Fruit fly (Drosophila melanogaster) whole organism, embryonic: ENCODE measurements around the gene Diedel2.

Experiments
- ATbp ChIP-seq: fragments of 200-800 bp; sonication (Bioruptor generic); optimal IDR thresholded peaks from 2 replicates; lab custom pipeline; 2017; ENCODE audit warnings: missing biosample characterization, mild to moderate bottlenecking, missing genetic modification characterization, missing genetic modification reagents
- Ada2b ChIP-seq: fragments of 200-800 bp; sonication (Bioruptor generic); IDR thresholded peaks from 2 replicates; pipeline ENCODE4 v1.3.6; 2022; ENCODE audit warnings: missing biosample characterization, missing genetic modification characterization
- Bgb ChIP-seq: fragments of 200-800 bp; sonication (Bioruptor generic); IDR thresholded peaks from 2 replicates; pipeline ENCODE4 v1.3.6; 2022; ENCODE audit warnings: missing biosample characterization, missing genetic modification characterization; ENCODE audit not compliant: partially characterized antibody
- CG10209 ChIP-seq: fragments of 200-800 bp; sonication (Bioruptor generic); optimal IDR thresholded peaks from 3 replicates; lab custom pipeline; 2017; ENCODE audit warnings: missing biosample characterization, mild to moderate bottlenecking, missing genetic modification characterization, missing genetic modification reagents
- CG10321 ChIP-seq: fragments of 200-800 bp; sonication (Bioruptor generic); IDR thresholded peaks from 2 replicates; pipeline ENCODE4 v1.3.6; 2022; ENCODE audit warnings: missing biosample characterization, missing genetic modification characterization
- CG11398 ChIP-seq: fragments of 200-800 bp; sonication (Bioruptor generic); optimal IDR thresholded peaks from 2 replicates; lab custom pipeline; 2016; ENCODE audit warnings: missing biosample characterization, missing genetic modification characterization
- CG11696 ChIP-seq: fragments of 200-800 bp; sonication (Bioruptor generic); IDR thresholded peaks from 2 replicates; pipeline ENCODE4 v1.3.6; 2022; ENCODE audit warnings: missing biosample characterization, missing genetic modification characterization
- CG12071 ChIP-seq: fragments of 200-800 bp; sonication (Bioruptor generic); optimal IDR thresholded peaks from 3 replicates; lab custom pipeline; 2018; ENCODE audit warnings: missing biosample characterization, mild to moderate bottlenecking, missing genetic modification characterization
- CG1233 ChIP-seq: fragments of 200-800 bp; sonication (Bioruptor generic); optimal IDR thresholded peaks from 4 replicates; lab custom pipeline; 2018; ENCODE audit warnings: missing biosample characterization, mild to moderate bottlenecking, missing genetic modification characterization
- CG12744 ChIP-seq: fragments of 200-800 bp; sonication (Bioruptor generic); optimal IDR thresholded peaks from 2 replicates; lab custom pipeline; 2016; ENCODE audit warnings: missing biosample characterization, missing genetic modification characterization
- CG13894 ChIP-seq: fragments of 200-800 bp; sonication (Bioruptor generic); optimal IDR thresholded peaks from 3 replicates; lab custom pipeline; 2018; ENCODE audit warnings: missing biosample characterization, mild to moderate bottlenecking, missing genetic modification characterization, moderate library complexity
- CG1602 ChIP-seq: fragments of 200-800 bp; sonication (Bioruptor generic); optimal IDR thresholded peaks from 3 replicates; lab custom pipeline; 2016; ENCODE audit warnings: missing biosample characterization, missing genetic modification characterization
- CG16863 ChIP-seq: fragments of 200-800 bp; sonication (Bioruptor generic); optimal IDR thresholded peaks from 3 replicates; lab custom pipeline; 2016; ENCODE audit warnings: missing biosample characterization, missing genetic modification characterization
- CG1832 ChIP-seq: fragments of 200-800 bp; sonication (Bioruptor generic); optimal IDR thresholded peaks from 2 replicates; lab custom pipeline; 2017; ENCODE audit warnings: missing biosample characterization, mild to moderate bottlenecking, missing genetic modification characterization, inconsistent platforms
- CG2712 ChIP-seq: fragments of 200-800 bp; optimal IDR thresholded peaks from 3 replicates; lab custom pipeline; 2019; ENCODE audit warnings: missing biosample characterization, mild to moderate bottlenecking, missing genetic modification characterization, moderate library complexity
- CG30403 ChIP-seq: fragments of 200-800 bp; sonication (Bioruptor generic); optimal IDR thresholded peaks from 3 replicates; lab custom pipeline; 2016; ENCODE audit warnings: missing biosample characterization, missing genetic modification characterization
- CG31365 ChIP-seq: fragments of 200-800 bp; sonication (Bioruptor generic); optimal IDR thresholded peaks from 2 replicates; lab custom pipeline; 2018; ENCODE audit warnings: missing biosample characterization, mild to moderate bottlenecking, missing genetic modification characterization
- CG32532 ChIP-seq: fragments of 200-800 bp; sonication (Bioruptor generic); IDR thresholded peaks from 2 replicates; pipeline ENCODE4 v1.3.6; 2022; ENCODE audit warnings: missing biosample characterization, missing genetic modification characterization
- CG34422 ChIP-seq: fragments of 200-800 bp; sonication (Bioruptor generic); IDR thresholded peaks from 3 replicates; pipeline ENCODE4 v1.3.6; 2022; ENCODE audit warnings: missing biosample characterization, missing genetic modification characterization
- CG4707 ChIP-seq: fragments of 200-800 bp; sonication (Bioruptor generic); optimal IDR thresholded peaks from 2 replicates; lab custom pipeline; 2018; ENCODE audit warnings: missing biosample characterization, mild to moderate bottlenecking, missing genetic modification characterization, moderate library complexity
- CG5180 ChIP-seq: fragments of 200-800 bp; sonication (Bioruptor generic); optimal IDR thresholded peaks from 3 replicates; lab custom pipeline; 2017; ENCODE audit warnings: missing biosample characterization, missing genetic modification characterization, mild to moderate bottlenecking, moderate library complexity, missing genetic modification reagents
- CG8359 ChIP-seq: fragments of 200-800 bp; sonication (Bioruptor generic); optimal IDR thresholded peaks from 2 replicates; lab custom pipeline; 2017; ENCODE audit warnings: missing biosample characterization, mild to moderate bottlenecking, missing genetic modification characterization, borderline replicate concordance
- CG8388 ChIP-seq: fragments of 200-800 bp; sonication (Bioruptor generic); optimal IDR thresholded peaks from 2 replicates; lab custom pipeline; 2019; ENCODE audit warnings: missing biosample characterization, mild to moderate bottlenecking, missing genetic modification characterization, moderate library complexity
- CG8924 ChIP-seq: fragments of 200-800 bp; optimal IDR thresholded peaks from 3 replicates; lab custom pipeline; 2019; ENCODE audit warnings: missing biosample characterization, mild to moderate bottlenecking, missing genetic modification characterization, moderate library complexity
- CG9609 ChIP-seq: fragments of 200-800 bp; sonication (Bioruptor generic); optimal IDR thresholded peaks from 3 replicates; lab custom pipeline; 2016; ENCODE audit warnings: missing biosample characterization, missing genetic modification characterization
- CG9932 ChIP-seq: fragments of 200-800 bp; sonication (Bioruptor generic); IDR thresholded peaks from 2 replicates; pipeline ENCODE4 v1.3.6; 2022; ENCODE audit warnings: missing biosample characterization, missing genetic modification characterization
- Chrac-16 ChIP-seq: fragments of 200-800 bp; sonication (Bioruptor generic); optimal IDR thresholded peaks from 3 replicates; lab custom pipeline; 2016; ENCODE audit warnings: missing biosample characterization, missing genetic modification characterization
- Dip3 ChIP-seq: fragments of 200-800 bp; sonication (Bioruptor generic); optimal IDR thresholded peaks from 3 replicates; lab custom pipeline; 2016; ENCODE audit warnings: missing biosample characterization, missing genetic modification characterization
- Doc3 ChIP-seq: fragments of 200-800 bp; sonication (Bioruptor generic); IDR thresholded peaks from 3 replicates; pipeline ENCODE4 v1.3.6; 2022; ENCODE audit warnings: missing biosample characterization, missing genetic modification characterization; ENCODE audit not compliant: partially characterized antibody
- Ets97D ChIP-seq: fragments of 200-800 bp; sonication (Bioruptor generic); optimal IDR thresholded peaks from 3 replicates; lab custom pipeline; 2016; ENCODE audit warnings: missing biosample characterization, missing genetic modification characterization
- Fer3 ChIP-seq: fragments of 200-800 bp; sonication (Bioruptor generic); optimal IDR thresholded peaks from 2 replicates; lab custom pipeline; 2018; ENCODE audit warnings: missing biosample characterization, mild to moderate bottlenecking, missing genetic modification characterization, moderate library complexity
- HLH3B ChIP-seq: fragments of 200-800 bp; sonication (Bioruptor generic); IDR thresholded peaks from 2 replicates; pipeline ENCODE4 v1.3.6; 2022; ENCODE audit warnings: missing biosample characterization, missing genetic modification characterization
- Jarid2 ChIP-seq: fragments of 200-800 bp; sonication (Bioruptor generic); optimal IDR thresholded peaks from 3 replicates; lab custom pipeline; 2017; ENCODE audit warnings: mild to moderate bottlenecking, missing biosample characterization, missing genetic modification reagents, missing genetic modification characterization
- Med ChIP-seq: fragments of 200-800 bp; sonication (Bioruptor generic); peaks from one replicate; lab custom pipeline; 2016; ENCODE audit warnings: missing biosample characterization, missing genetic modification characterization, mild to moderate bottlenecking, inconsistent platforms, moderate library complexity
- PHDP ChIP-seq: fragments of 200-800 bp; sonication (Bioruptor generic); optimal IDR thresholded peaks from 3 replicates; lab custom pipeline; 2018; ENCODE audit warnings: missing biosample characterization, mild to moderate bottlenecking, missing genetic modification characterization, moderate library complexity
- Rx ChIP-seq: fragments of 200-800 bp; sonication (Bioruptor generic); IDR thresholded peaks from 2 replicates; pipeline ENCODE4 v1.3.6; 2022; ENCODE audit warnings: missing biosample characterization, missing genetic modification characterization
- Sry-β ChIP-seq: fragments of 200-800 bp; sonication (Bioruptor generic); optimal IDR thresholded peaks from 2 replicates; lab custom pipeline; 2018; ENCODE audit warnings: missing biosample characterization, mild to moderate bottlenecking, missing genetic modification characterization, moderate library complexity
- Usf ChIP-seq: fragments of 200-800 bp; sonication (Bioruptor generic); optimal IDR thresholded peaks from 2 replicates; lab custom pipeline; 2017; ENCODE audit warnings: missing genotype, missing biosample characterization, missing genetic modification characterization
- ci ChIP-seq: fragments of 200-800 bp; sonication (Bioruptor generic); IDR thresholded peaks from 3 replicates; pipeline ENCODE4 v1.3.6; 2022; ENCODE audit warnings: missing biosample characterization, missing genetic modification characterization
- crol ChIP-seq: fragments of 200-800 bp; sonication (Bioruptor generic); IDR thresholded peaks from 2 replicates; pipeline ENCODE4 v1.3.6; 2022; ENCODE audit warnings: missing biosample characterization, missing genetic modification characterization
- dati ChIP-seq: fragments of 200-800 bp; sonication (Bioruptor generic); IDR thresholded peaks from 2 replicates; pipeline ENCODE4 v1.3.6; 2022; ENCODE audit warnings: missing biosample characterization, missing genetic modification characterization
- dmrt99B ChIP-seq: fragments of 200-800 bp; sonication (Bioruptor generic); optimal IDR thresholded peaks from 2 replicates; lab custom pipeline; 2018; ENCODE audit warnings: missing biosample characterization, mild to moderate bottlenecking, missing genetic modification characterization, moderate library complexity
- grn ChIP-seq: fragments of 200-800 bp; sonication (Bioruptor generic); optimal IDR thresholded peaks from 3 replicates; lab custom pipeline; 2017; ENCODE audit warnings: missing biosample characterization, missing genetic modification characterization
- hkb ChIP-seq, 2 experiments: fragments of 200-800 bp in 1 of 2; fragments of >200 bp in 1 of 2; sonication (Bioruptor generic) in 1 of 2; IDR thresholded peaks in 1 of 2; optimal IDR thresholded peaks in 1 of 2; 2 replicates each; pipeline versions ENCODE4 v1.3.6 to Lab custom; 2017 to 2022; ENCODE audit warnings: missing biosample characterization in 1 of 2, missing genetic modification characterization in 1 of 2
- ind ChIP-seq: fragments of 200-800 bp; sonication (Bioruptor generic); optimal IDR thresholded peaks from 3 replicates; lab custom pipeline; 2016; ENCODE audit warnings: missing biosample characterization, missing genetic modification characterization
- lab ChIP-seq: fragments of 200-800 bp; sonication (Bioruptor generic); optimal IDR thresholded peaks from 3 replicates; lab custom pipeline; 2017; ENCODE audit warnings: missing biosample characterization, missing genetic modification characterization, mild to moderate bottlenecking, moderate library complexity, missing genetic modification reagents
- nerfin-1 ChIP-seq: fragments of 200-800 bp; sonication (Bioruptor generic); optimal IDR thresholded peaks from 3 replicates; lab custom pipeline; 2019; ENCODE audit warnings: missing biosample characterization, mild to moderate bottlenecking, missing genetic modification characterization, moderate library complexity
- onecut ChIP-seq: fragments of 200-800 bp; sonication (Bioruptor generic); IDR thresholded peaks from 2 replicates; pipeline ENCODE4 v1.3.6; 2022; ENCODE audit warnings: missing biosample characterization, missing genetic modification characterization
- row ChIP-seq: fragments of 200-800 bp; sonication (Bioruptor generic); IDR thresholded peaks from 3 replicates; pipeline ENCODE4 v1.3.6; 2022; ENCODE audit warnings: missing biosample characterization, missing genetic modification characterization
- sens ChIP-seq: fragments of 200-800 bp; sonication (Bioruptor generic); peaks from one replicate; lab custom pipeline; 2016; ENCODE audit warnings: missing biosample characterization, missing genetic modification characterization
- tio ChIP-seq: fragments of 200-800 bp; sonication (Bioruptor generic); optimal IDR thresholded peaks from 2 replicates; lab custom pipeline; 2017; ENCODE audit warnings: missing biosample characterization, missing genetic modification characterization, inconsistent platforms

Diedel2 gene

dm6 chr3R:29581420-29581819 is 26.9 kb upstream of the Diedel2 start (continued):
- TF ChIP-seq nerfin-1 (tag; lab: Kevin White, UChicago) (peak; percentile 54), CG9932 (GFP tag; lab: Robert Waterston, UW) (no peak), CG10209 (GFP tag; lab: Kevin White, UChicago) (peak; percentile 37), CG13894 (tag; lab: Kevin White, UChicago) (no peak), CG1233 (peak; percentile 0), CG31365 (no peak), CG8388 (GFP tag; lab: Kevin White, UChicago) (peak; percentile 28), CG4707 (GFP tag; lab: Kevin White, UChicago) (no peak), hkb (optimal IDR thresholded peaks at IDR 0.05; lab: Kevin White, UChicago) (no peak), hkb (GFP tag; IDR thresholded peaks at IDR 0.05; lab: Robert Waterston, UW) (no peak), Rx (no peak), CG16863 (GFP tag; lab: Kevin White, UChicago) (no peak), CG8359 (GFP tag; lab: Kevin White, UChicago) (peak; percentile 31), CG1832 (GFP tag; lab: Kevin White, UChicago) (no peak), CG11398 (GFP tag; lab: Kevin White, UChicago) (no peak), Ets97D (no peak), onecut (GFP tag; lab: Robert Waterston, UW) (peak; percentile 42), ci (GFP tag; lab: Robert Waterston, UW) (0 out of 3 replicates have a peak, but pooled peaks have one; percentile 24), Ada2b (GFP tag; lab: Robert Waterston, UW) (no peak), CG5180 (GFP tag; lab: Kevin White, UChicago) (no peak), HLH3B (GFP tag; lab: Robert Waterston, UW) (0 out of 2 replicates have a peak, but pooled peaks have one; percentile 30), CG30403 (GFP tag; lab: Kevin White, UChicago) (no peak), CG12071 (GFP tag; lab: Kevin White, UChicago) (no peak), lab (GFP tag; lab: Kevin White, UChicago) (peak; percentile 62), Jarid2 (GFP tag; lab: Kevin White, UChicago) (no peak), Fer3 (peak; percentile 0), CG1602 (GFP tag; lab: Kevin White, UChicago) (peak; percentile 16), PHDP (tag; lab: Kevin White, UChicago) (peak; percentile 44), Sry-β (GFP tag; lab: Kevin White, UChicago) (no peak), ind (GFP tag; lab: Kevin White, UChicago) (peak; percentile 25), tio (GFP tag; lab: Kevin White, UChicago) (peak; percentile 16), Dip3 (GFP tag; lab: Kevin White, UChicago) (no peak), sens (peak; percentile 61), CG12744 (GFP tag; lab: Kevin White, UChicago) (no peak), CG11696 (GFP tag; lab: Robert Waterston, UW) (peak; percentile 91), Chrac-16 (GFP tag; lab: Kevin White, UChicago) (peak; percentile 16), crol (GFP tag; lab: Robert Waterston, UW) (no peak), CG32532 (GFP tag; lab: Robert Waterston, UW) (no peak), CG2712 (tag; lab: Kevin White, UChicago) (peak; percentile 77), CG34422 (GFP tag; lab: Robert Waterston, UW) (no peak), Med (GFP tag; lab: Kevin White, UChicago) (peak; percentile 20), dati (GFP tag; lab: Robert Waterston, UW) (no peak), CG10321 (GFP tag; lab: Robert Waterston, UW) (no peak), ATbp (GFP tag; lab: Kevin White, UChicago) (peak; percentile 37), CG9609 (GFP tag; lab: Kevin White, UChicago) (no peak), Doc3 (no peak), Bgb (GFP tag; lab: Robert Waterston, UW) (no peak), row (peak; percentile 79), grn (GFP tag; lab: Kevin White, UChicago) (no peak), Usf (no peak), dmrt99B (tag; lab: Kevin White, UChicago) (peak; percentile 69), CG8924 (tag; lab: Kevin White, UChicago) (peak; percentile 62)
